Worm (Caenorhabditis elegans): ENCODE results near the gene gpa-3.

Gene gpa-3

DNA sequence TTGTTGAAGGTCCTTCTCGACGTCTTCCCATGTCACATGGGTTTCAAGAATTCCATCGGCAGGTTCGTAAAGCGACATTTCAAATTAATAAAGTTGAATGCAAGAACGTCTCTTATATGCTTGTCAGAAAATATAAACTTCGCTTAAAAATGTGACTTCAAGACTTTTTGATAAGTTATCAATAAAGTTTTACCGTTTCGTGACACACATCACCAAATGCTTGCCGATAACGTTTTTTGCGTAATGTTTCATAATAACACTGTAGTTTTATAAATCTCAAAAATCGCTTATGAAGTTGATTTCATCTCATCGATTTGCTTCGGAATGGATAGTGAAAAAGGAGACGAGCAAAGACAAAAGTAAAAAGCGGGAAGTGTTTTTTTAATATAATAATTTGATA, 13.9 kb upstream of the gpa-3 start, which contains the start of gene E02C12.8:
Gene E02C12.8 (minus strand): TSS at position 141 of the 400 bp plus-strand sequence.
- TF ChIP-seq ztf-16 (tag; optimal IDR thresholded peaks at IDR 0.05) = no peak
- TF ChIP-seq elt-2 (tag; optimal IDR thresholded peaks at IDR 0.05) = peak; percentile 35
- no peak for TF ChIP-seq hlh-8 (tag; optimal IDR thresholded peaks at IDR 0.05)

DNA sequence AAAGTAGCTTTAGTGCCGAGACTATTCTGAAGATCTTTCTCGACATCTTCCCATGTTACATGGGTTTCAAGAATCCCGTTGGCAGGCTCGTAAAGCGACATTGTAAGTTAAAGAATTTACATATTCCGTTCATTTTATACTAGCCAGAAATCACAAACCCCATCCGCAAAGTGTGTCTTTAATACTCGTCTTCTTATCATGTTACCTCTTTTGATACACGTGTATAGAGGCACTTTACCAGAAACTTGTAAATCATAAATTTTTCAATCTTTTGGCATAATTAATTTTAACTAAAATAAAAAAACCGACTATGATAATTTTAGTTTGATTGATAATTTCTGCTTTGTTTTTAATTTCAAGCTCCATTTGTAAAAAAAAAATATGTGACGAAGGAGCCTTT, 11.4 kb upstream of the gpa-3 start, which contains the start of gene E02C12.6:
Gene E02C12.6 (minus strand): TSS at position 101 of the 400 bp plus-strand sequence.
- TF ChIP-seq ceh-34 (tag; optimal IDR thresholded peaks at IDR 0.05) (no peak), sdc-2 (tag; optimal IDR thresholded peaks at IDR 0.05) (no peak), madf-2 (tag; optimal IDR thresholded peaks at IDR 0.05) (no peak), sox-4 (tag; optimal IDR thresholded peaks at IDR 0.05) (no peak), unc-3 (GFP tag; conservative IDR thresholded peaks at IDR 0.05) (no peak), unc-3 (tag; optimal IDR thresholded peaks at IDR 0.05) (no peak)

DNA sequence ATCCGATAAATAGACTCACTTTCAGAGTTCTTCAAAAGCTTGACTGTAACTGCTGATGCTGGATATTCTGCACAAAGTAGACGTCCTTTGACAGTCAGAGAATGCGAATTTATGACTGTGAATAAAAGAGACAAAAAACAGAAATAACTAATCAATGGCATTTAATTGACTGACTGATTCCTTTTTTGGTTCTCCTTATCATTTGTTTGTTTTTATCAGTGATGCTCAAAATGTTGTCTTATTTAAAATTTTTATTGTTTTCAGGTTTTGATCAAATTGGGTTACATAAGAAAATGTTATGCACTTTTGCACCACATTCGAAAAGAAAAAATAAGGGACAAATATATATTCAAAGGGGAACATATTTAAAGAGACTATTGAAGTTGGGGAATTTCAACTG, 3.2 kb downstream of the gpa-3 start, which contains the start of gene ttr-49:
Gene ttr-49 (minus strand): TSS at position 171 of the 400 bp plus-strand sequence.
- no peak for TF ChIP-seq ceh-14 (tag; optimal IDR thresholded peaks at IDR 0.05)
- TF ChIP-seq elt-4 (tag; optimal IDR thresholded peaks at IDR 0.05) = no peak
- no peak for TF ChIP-seq ets-4 (tag; optimal IDR thresholded peaks at IDR 0.05)
- no peak for TF ChIP-seq Y22D7AL.16 (tag; optimal IDR thresholded peaks at IDR 0.05)
- no peak for TF ChIP-seq ceh-48 (tag; optimal IDR thresholded peaks at IDR 0.05)
- TF ChIP-seq syd-9 (tag; optimal IDR thresholded peaks at IDR 0.05) = no peak
- no peak for TF ChIP-seq ama-1 (optimal IDR thresholded peaks at IDR 0.05)
- TF ChIP-seq madf-2 (tag; optimal IDR thresholded peaks at IDR 0.05) = no peak
- TF ChIP-seq hlh-13 (GFP tag; optimal IDR thresholded peaks at IDR 0.05) = no peak
- TF ChIP-seq rnt-1 (tag; optimal IDR thresholded peaks at IDR 0.05) = no peak
- TF ChIP-seq fkh-10 (GFP tag; optimal IDR thresholded peaks at IDR 0.05) = no peak
- TF ChIP-seq pax-1 (tag; optimal IDR thresholded peaks at IDR 0.05) = no peak
- TF ChIP-seq pqm-1 (tag; optimal IDR thresholded peaks at IDR 0.05) = no peak

DNA sequence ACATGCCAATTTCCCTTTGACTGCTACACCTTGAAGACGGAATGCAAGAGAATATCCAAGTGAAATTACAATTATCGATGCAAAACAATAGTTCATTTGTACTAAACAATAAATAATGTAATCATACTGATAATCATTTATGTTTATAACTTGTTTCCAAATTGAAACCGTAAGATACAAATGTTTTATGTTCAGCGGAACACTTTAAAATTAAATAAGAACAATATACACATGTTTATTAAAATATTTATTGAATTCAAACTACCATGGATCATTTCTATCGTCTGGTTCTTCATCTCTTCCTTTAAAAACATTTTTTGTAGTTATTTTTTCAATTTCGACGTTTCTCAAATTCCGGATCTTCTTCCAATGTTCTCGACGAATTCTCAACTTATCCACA, 4.2 kb downstream of the gpa-3 start, which contains the start of gene ttr-40:
Gene ttr-40 (minus strand): TSS at position 101 of the 400 bp plus-strand sequence.
- TF ChIP-seq ceh-18 (tag; optimal IDR thresholded peaks at IDR 0.05) (no peak), unc-86 (tag; optimal IDR thresholded peaks at IDR 0.05) (no peak), nhr-232 (tag; optimal IDR thresholded peaks at IDR 0.05) (no peak), sox-2 (GFP tag; IDR thresholded peaks at IDR 0.05) (no peak), ceh-9 (tag; optimal IDR thresholded peaks at IDR 0.05) (no peak), nfya-1 (tag; optimal IDR thresholded peaks at IDR 0.05) (no peak), elt-2 (tag; optimal IDR thresholded peaks at IDR 0.05) (no peak), unc-42 (tag; optimal IDR thresholded peaks at IDR 0.05) (no peak), pat-9 (tag; optimal IDR thresholded peaks at IDR 0.05) (no peak), madf-2 (tag; optimal IDR thresholded peaks at IDR 0.05) (no peak), ceh-31 (tag; optimal IDR thresholded peaks at IDR 0.05) (no peak), ceh-34 (tag; optimal IDR thresholded peaks at IDR 0.05) (no peak), pha-2 (tag; optimal IDR thresholded peaks at IDR 0.05) (no peak), hlh-13 (GFP tag; optimal IDR thresholded peaks at IDR 0.05) (no peak), dve-1 (tag; optimal IDR thresholded peaks at IDR 0.05) (no peak), lin-11 (tag; optimal IDR thresholded peaks at IDR 0.05) (no peak)

DNA sequence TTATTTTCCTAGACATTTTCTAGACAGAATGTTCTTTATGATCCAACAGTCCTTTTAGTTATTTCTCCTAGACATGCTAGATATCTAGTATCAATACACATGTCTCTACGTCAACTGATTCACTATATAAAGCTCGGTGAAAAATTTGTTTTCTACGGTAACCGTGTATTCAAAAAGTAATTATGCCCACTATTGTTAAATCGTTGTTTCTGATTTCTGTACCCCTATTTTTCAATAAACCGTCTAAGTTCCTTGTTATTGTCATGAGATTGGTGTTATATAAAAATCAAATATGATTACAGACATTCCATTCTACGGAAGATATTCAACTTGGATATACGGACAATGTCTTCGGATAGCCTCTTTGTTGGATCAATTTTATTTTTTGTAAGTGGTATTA, 6.6 kb downstream of the gpa-3 start, which contains the start of gene srx-46:
Gene srx-46 (plus strand): TSS at position 301 of the 400 bp plus-strand sequence.
- no peak for TF ChIP-seq ahr-1 (tag; optimal IDR thresholded peaks at IDR 0.05)
- no peak for TF ChIP-seq lim-6 (tag; optimal IDR thresholded peaks at IDR 0.05)
- TF ChIP-seq dmd-4 (tag; optimal IDR thresholded peaks at IDR 0.05; ENCODE audit: borderline replicate concordance) = no peak
- no peak for TF ChIP-seq nhr-232 (tag; optimal IDR thresholded peaks at IDR 0.05)
- no peak for TF ChIP-seq zip-5 (tag; optimal IDR thresholded peaks at IDR 0.05)
- no peak for TF ChIP-seq fax-1 (tag; optimal IDR thresholded peaks at IDR 0.05)
- no peak for TF ChIP-seq fkh-6 (tag; optimal IDR thresholded peaks at IDR 0.05)
- TF ChIP-seq ceh-18 (tag; optimal IDR thresholded peaks at IDR 0.05) = no peak
- no peak for TF ChIP-seq ref-2 (tag; optimal IDR thresholded peaks at IDR 0.05)

Data from whole organism, late embryonic.